Fruit fly (Drosophila melanogaster) whole organism, prepupa: Measurements from ENCODE around the gene PGRP-LA.

ENCODE experiments used
- Blimp-1 ChIP-seq: fragments of 200-800 bp; sonication (Bioruptor generic); optimal IDR thresholded peaks from 3 replicates; lab custom pipeline; 2017; ENCODE audit warnings: missing biosample characterization, missing genetic modification characterization, mild to moderate bottlenecking, moderate library complexity, missing genetic modification reagents
- CG10669 ChIP-seq: fragments of 200-800 bp; sonication (Bioruptor generic); optimal IDR thresholded peaks from 3 replicates; lab custom pipeline; 2018; ENCODE audit warnings: missing biosample characterization, mild to moderate bottlenecking, missing genetic modification characterization, moderate library complexity
- CG11294 ChIP-seq: fragments of 200-800 bp; sonication (Bioruptor generic); IDR thresholded peaks from 2 replicates; pipeline ENCODE4 v1.3.6; 2022; ENCODE audit warnings: missing biosample characterization, missing genetic modification characterization
- CG11762 ChIP-seq: fragments of 200-800 bp; sonication (Bioruptor generic); optimal IDR thresholded peaks from 3 replicates; lab custom pipeline; 2016; ENCODE audit warnings: missing biosample characterization, missing genetic modification characterization; ENCODE audit not compliant: insufficient read depth
- CG11902 ChIP-seq: fragments of 200-800 bp; sonication (Bioruptor generic); optimal IDR thresholded peaks from 3 replicates; lab custom pipeline; 2016; ENCODE audit warnings: missing biosample characterization, missing genetic modification characterization
- CG15336 ChIP-seq: fragments of 200-800 bp; sonication (Bioruptor generic); IDR thresholded peaks from 2 replicates; pipeline ENCODE4 v1.3.6; 2022; ENCODE audit warnings: missing biosample characterization, missing genetic modification characterization
- CG1621 ChIP-seq: fragments of 200-800 bp; sonication (Bioruptor generic); optimal IDR thresholded peaks from 3 replicates; lab custom pipeline; 2018; ENCODE audit warnings: missing biosample characterization, mild to moderate bottlenecking, missing genetic modification characterization
- CG3032 ChIP-seq: fragments of 200-800 bp; optimal IDR thresholded peaks from 2 replicates; lab custom pipeline; 2019; ENCODE audit warnings: missing biosample characterization, mild to moderate bottlenecking, missing genetic modification characterization, moderate library complexity
- CG31627 ChIP-seq: fragments of 200-800 bp; sonication (Bioruptor generic); optimal IDR thresholded peaks from 3 replicates; lab custom pipeline; 2016; ENCODE audit warnings: missing biosample characterization, missing genetic modification characterization
- CG32006 ChIP-seq: fragments of 200-800 bp; sonication (Bioruptor generic); optimal IDR thresholded peaks from 3 replicates; lab custom pipeline; 2017; ENCODE audit warnings: missing biosample characterization, mild to moderate bottlenecking, missing genetic modification characterization
- CG34406 ChIP-seq: fragments of 200-800 bp; sonication (Bioruptor generic); optimal IDR thresholded peaks from 3 replicates; lab custom pipeline; 2016; ENCODE audit warnings: missing biosample characterization, missing genetic modification characterization
- CG3919 ChIP-seq: fragments of 200-800 bp; sonication (Bioruptor generic); optimal IDR thresholded peaks from 3 replicates; lab custom pipeline; 2016; ENCODE audit warnings: missing biosample characterization, missing genetic modification characterization
- CG4318 ChIP-seq: fragments of 200-800 bp; sonication (Bioruptor generic); optimal IDR thresholded peaks from 3 replicates; lab custom pipeline; 2017; ENCODE audit warnings: missing biosample characterization, mild to moderate bottlenecking, missing genetic modification characterization
- CG6163 ChIP-seq: fragments of 200-800 bp; sonication (Bioruptor generic); IDR thresholded peaks from 3 replicates; pipeline ENCODE4 v1.3.6; 2022; ENCODE audit warnings: missing biosample characterization, missing genetic modification characterization
- CG6276 ChIP-seq: fragments of 200-800 bp; sonication (Bioruptor generic); optimal IDR thresholded peaks from 2 replicates; lab custom pipeline; 2017; ENCODE audit warnings: missing biosample characterization, mild to moderate bottlenecking, missing genetic modification characterization
- CG6792 ChIP-seq: fragments of 200-800 bp; sonication (Bioruptor generic); optimal IDR thresholded peaks from 3 replicates; lab custom pipeline; 2016; ENCODE audit warnings: missing biosample characterization, missing genetic modification characterization
- CG6808 ChIP-seq: fragments of 200-800 bp; sonication (Bioruptor generic); optimal IDR thresholded peaks from 3 replicates; lab custom pipeline; 2017; ENCODE audit warnings: missing biosample characterization, missing genetic modification characterization, mild to moderate bottlenecking, moderate library complexity, missing genetic modification reagents
- CG6854 ChIP-seq: fragments of 200-800 bp; sonication (Bioruptor generic); optimal IDR thresholded peaks from 2 replicates; lab custom pipeline; 2017; ENCODE audit warnings: missing biosample characterization, mild to moderate bottlenecking, missing genetic modification characterization
- CG7368 ChIP-seq: fragments of 200-800 bp; sonication (Bioruptor generic); optimal IDR thresholded peaks from 3 replicates; lab custom pipeline; 2016; ENCODE audit warnings: missing biosample characterization, missing genetic modification characterization
- CG8119 ChIP-seq: fragments of 200-800 bp; sonication (Bioruptor generic); IDR thresholded peaks from 3 replicates; pipeline ENCODE4 v1.3.6; 2022; ENCODE audit warnings: missing biosample characterization, missing genetic modification characterization
- CG8319 ChIP-seq: fragments of 200-800 bp; sonication (Bioruptor generic); optimal IDR thresholded peaks from 3 replicates; lab custom pipeline; 2016; ENCODE audit warnings: missing biosample characterization, missing genetic modification characterization
- CG8632 ChIP-seq: fragments of 200-800 bp; sonication (Bioruptor generic); optimal IDR thresholded peaks from 3 replicates; lab custom pipeline; 2016; ENCODE audit warnings: missing biosample characterization, missing genetic modification characterization
- CG9139 ChIP-seq: fragments of 200-800 bp; sonication (Bioruptor generic); optimal IDR thresholded peaks from 3 replicates; lab custom pipeline; 2017; ENCODE audit warnings: missing biosample characterization, mild to moderate bottlenecking, missing genetic modification characterization
- Eip75B ChIP-seq: fragments of 200-800 bp; sonication (Bioruptor generic); optimal IDR thresholded peaks from 3 replicates; lab custom pipeline; 2016; ENCODE audit warnings: missing biosample characterization, missing genetic modification characterization
- Eip78C ChIP-seq: fragments of 200-800 bp; sonication (Bioruptor generic); peaks from one replicate; lab custom pipeline; 2016; ENCODE audit warnings: missing biosample characterization, missing genetic modification characterization
- Eip93F ChIP-seq: fragments of 200-800 bp; sonication (Bioruptor generic); optimal IDR thresholded peaks from 2 replicates; lab custom pipeline; 2016; ENCODE audit warnings: missing biosample characterization, mild to moderate bottlenecking, missing genetic modification characterization
- Ets96B ChIP-seq: fragments of 200-800 bp; optimal IDR thresholded peaks from 2 replicates; lab custom pipeline; 2019; ENCODE audit warnings: missing biosample characterization, mild to moderate bottlenecking, missing genetic modification characterization, moderate library complexity
- Gug ChIP-seq: fragments of 200-800 bp; sonication (Bioruptor generic); IDR thresholded peaks from 2 replicates; pipeline ENCODE4 v1.3.6; 2022; ENCODE audit warnings: missing biosample characterization, missing genetic modification characterization
- Hr39 ChIP-seq: fragments of 200-800 bp; sonication (Bioruptor generic); optimal IDR thresholded peaks from 2 replicates; lab custom pipeline; 2016; ENCODE audit warnings: missing biosample characterization, missing genetic modification characterization
- Hr4 ChIP-seq: fragments of 200-800 bp; sonication (Bioruptor generic); optimal IDR thresholded peaks from 3 replicates; lab custom pipeline; 2016; ENCODE audit warnings: missing biosample characterization, missing genetic modification characterization
- Lpt ChIP-seq: fragments of 200-800 bp; sonication (Bioruptor generic); optimal IDR thresholded peaks from 3 replicates; lab custom pipeline; 2016; ENCODE audit warnings: missing biosample characterization, missing genetic modification characterization
- Met ChIP-seq: fragments of 200-800 bp; sonication (Bioruptor generic); optimal IDR thresholded peaks from 3 replicates; lab custom pipeline; 2016; ENCODE audit warnings: missing biosample characterization, missing genetic modification characterization
- OdsH ChIP-seq: fragments of 200-800 bp; sonication (Bioruptor generic); optimal IDR thresholded peaks from 3 replicates; lab custom pipeline; 2016; ENCODE audit warnings: missing biosample characterization, missing genetic modification characterization
- Sox102F ChIP-seq: fragments of 200-800 bp; sonication (Bioruptor generic); optimal IDR thresholded peaks from 2 replicates; lab custom pipeline; 2016; ENCODE audit warnings: missing biosample characterization, mild to moderate bottlenecking, missing genetic modification characterization
- Sox15 ChIP-seq: fragments of 200-800 bp; sonication (Bioruptor generic); optimal IDR thresholded peaks from 3 replicates; lab custom pipeline; 2016; ENCODE audit warnings: missing biosample characterization, missing genetic modification characterization
- achi ChIP-seq: fragments of 200-800 bp; sonication (Bioruptor generic); optimal IDR thresholded peaks from 3 replicates; lab custom pipeline; 2016; ENCODE audit warnings: missing biosample characterization, missing genetic modification characterization
- acj6 ChIP-seq: fragments of 200-800 bp; sonication (Bioruptor generic); optimal IDR thresholded peaks from 3 replicates; lab custom pipeline; 2016; ENCODE audit warnings: missing biosample characterization, missing genetic modification characterization
- cyc ChIP-seq: fragments of 200-800 bp; sonication (Bioruptor generic); optimal IDR thresholded peaks from 3 replicates; lab custom pipeline; 2016; ENCODE audit warnings: missing biosample characterization, missing genetic modification characterization
- dac ChIP-seq: fragments of 200-800 bp; sonication (Bioruptor generic); optimal IDR thresholded peaks from 2 replicates; lab custom pipeline; 2017; ENCODE audit warnings: missing biosample characterization, mild to moderate bottlenecking, missing genetic modification characterization
- dsx ChIP-seq: fragments of 200-800 bp; optimal IDR thresholded peaks from 3 replicates; lab custom pipeline; 2019; ENCODE audit warnings: missing biosample characterization, mild to moderate bottlenecking, missing genetic modification characterization, moderate library complexity; ENCODE audit not compliant: poor library complexity, severe bottlenecking
- eg ChIP-seq: fragments of 200-800 bp; sonication (Bioruptor generic); IDR thresholded peaks from 3 replicates; pipeline ENCODE4 v1.3.6; 2022; ENCODE audit warnings: missing biosample characterization, missing genetic modification characterization
- esn ChIP-seq: fragments of 200-800 bp; sonication (Bioruptor generic); optimal IDR thresholded peaks from 2 replicates; lab custom pipeline; 2016; ENCODE audit warnings: missing biosample characterization, mild to moderate bottlenecking, missing genetic modification characterization, moderate library complexity
- fd59A ChIP-seq: fragments of 200-800 bp; sonication (Bioruptor generic); optimal IDR thresholded peaks from 2 replicates; lab custom pipeline; 2017; ENCODE audit warnings: missing biosample characterization, mild to moderate bottlenecking, missing genetic modification characterization, missing genetic modification reagents
- fkh ChIP-seq: fragments of 200-800 bp; sonication (Bioruptor generic); optimal IDR thresholded peaks from 3 replicates; lab custom pipeline; 2017; ENCODE audit warnings: missing biosample characterization, mild to moderate bottlenecking, missing genetic modification characterization, moderate library complexity
- lz ChIP-seq: fragments of 200-800 bp; sonication (Bioruptor generic); optimal IDR thresholded peaks from 3 replicates; lab custom pipeline; 2016; ENCODE audit warnings: missing biosample characterization, missing genetic modification characterization
- pdm3 ChIP-seq: fragments of 200-800 bp; sonication (Bioruptor generic); optimal IDR thresholded peaks from 3 replicates; lab custom pipeline; 2016; ENCODE audit warnings: missing biosample characterization, missing genetic modification characterization
- ss ChIP-seq, 2 experiments: fragments of 200-800 bp; sonication (Bioruptor generic); optimal IDR thresholded peaks; 2 replicates in 1 of 2; 3 replicates in 1 of 2; lab custom pipeline; 2017 to 2018; ENCODE audit warnings: mild to moderate bottlenecking in 2 of 2, missing biosample characterization in 2 of 2, missing genetic modification characterization in 2 of 2, moderate library complexity in 1 of 2
- svp ChIP-seq: fragments of 200-800 bp; sonication (Bioruptor generic); peaks from one replicate; lab custom pipeline; 2016; ENCODE audit warnings: missing biosample characterization, missing genetic modification characterization
- topi ChIP-seq: fragments of 200-800 bp; sonication (Bioruptor generic); optimal IDR thresholded peaks from 3 replicates; lab custom pipeline; 2016; ENCODE audit warnings: missing biosample characterization, missing genetic modification characterization

PGRP-LA gene

DNA sequence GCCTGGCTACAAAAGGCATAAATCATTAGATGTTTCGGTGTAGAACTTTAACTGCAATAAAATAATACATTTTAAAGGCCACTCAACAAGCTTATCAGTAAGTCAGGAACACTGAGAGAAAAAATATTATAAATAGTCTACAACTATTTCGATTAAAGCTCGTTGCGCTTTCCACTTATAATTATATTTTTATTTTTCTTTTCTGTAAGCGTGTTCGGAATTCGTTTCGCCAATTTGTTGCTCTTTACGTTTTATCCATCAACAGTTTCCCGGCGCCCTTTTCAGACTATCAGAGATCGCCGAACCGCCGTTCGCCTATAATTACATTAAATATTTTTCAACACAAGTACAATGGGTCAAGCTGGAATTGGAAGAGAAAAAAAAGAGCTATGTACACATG, 4.9 kb downstream of the PGRP-LA start (continued):
- no peak for TF ChIP-seq CG31627
- TF ChIP-seq dac (GFP tag; lab: Kevin White, UChicago): no peak
- TF ChIP-seq CG11902: no peak
- TF ChIP-seq CG11762: peak; percentile 34
- no peak for TF ChIP-seq cyc (GFP tag; lab: Kevin White, UChicago)
- no peak for TF ChIP-seq Hr39 (GFP tag; lab: Kevin White, UChicago)
- no peak for TF ChIP-seq CG6163 (GFP tag; lab: Robert Waterston, UW)
- TF ChIP-seq CG6808 (GFP tag; lab: Kevin White, UChicago): no peak
- TF ChIP-seq CG32006 (GFP tag; lab: Kevin White, UChicago): peak; percentile 18
- TF ChIP-seq Eip75B (GFP tag; lab: Kevin White, UChicago): no peak
- TF ChIP-seq dsx (GFP tag; lab: Kevin White, UChicago): no peak
- peak; percentile 21; the same call in 1 of the 3 replicates for TF ChIP-seq CG8119 (GFP tag; lab: Robert Waterston, UW)
- TF ChIP-seq CG7368: no peak
- no peak for TF ChIP-seq CG8319
- TF ChIP-seq esn (GFP tag; lab: Kevin White, UChicago): no peak
- TF ChIP-seq CG8632 (GFP tag; lab: Kevin White, UChicago): no peak
- no peak for TF ChIP-seq topi (GFP tag; lab: Kevin White, UChicago)
- TF ChIP-seq Ets96B (tag; lab: Kevin White, UChicago): no peak
- TF ChIP-seq CG3919 (GFP tag; lab: Kevin White, UChicago): no peak
- TF ChIP-seq eg (GFP tag; lab: Robert Waterston, UW): no peak
- no peak for TF ChIP-seq CG6854 (GFP tag; lab: Kevin White, UChicago)
- no peak for TF ChIP-seq ss (GFP tag; optimal IDR thresholded peaks at IDR 0.05; lab: Kevin White, UChicago)
- no peak for TF ChIP-seq lz (GFP tag; lab: Kevin White, UChicago)
- peak; percentile 45 for TF ChIP-seq pdm3 (GFP tag; lab: Kevin White, UChicago)
- TF ChIP-seq acj6: peak; percentile 20
- TF ChIP-seq Blimp-1 (GFP tag; lab: Kevin White, UChicago): no peak
- TF ChIP-seq fd59A (GFP tag; lab: Kevin White, UChicago): no peak

DNA sequence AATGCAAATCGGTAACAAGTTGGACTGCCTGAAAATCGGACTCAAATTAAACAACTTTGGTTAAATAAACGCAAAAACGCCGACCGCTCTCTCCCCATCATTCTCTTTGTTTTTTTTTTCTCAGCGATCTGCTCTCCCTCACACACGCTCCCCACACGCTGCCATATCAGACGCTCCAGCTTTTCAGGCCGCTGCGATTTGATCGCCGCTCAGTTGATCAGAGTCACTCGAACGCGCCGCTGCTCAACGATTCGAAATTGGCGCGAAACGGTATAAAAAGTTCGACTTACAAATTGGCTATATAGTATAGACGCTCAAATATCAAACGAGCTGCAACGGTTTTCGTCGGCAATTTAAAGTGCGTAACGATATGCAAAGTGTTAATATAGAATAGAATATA, 6.1 kb downstream of the PGRP-LA start:
- TF ChIP-seq lz (GFP tag; lab: Kevin White, UChicago) (no peak), ss (GFP tag; optimal IDR thresholded peaks at IDR 0.05; lab: Kevin White, UChicago) (no peak), CG1621 (tag; lab: Kevin White, UChicago) (no peak), dac (GFP tag; lab: Kevin White, UChicago) (no peak), CG15336 (GFP tag; lab: Robert Waterston, UW) (no peak), fd59A (GFP tag; lab: Kevin White, UChicago) (no peak), eg (GFP tag; lab: Robert Waterston, UW) (peak; percentile 37; the same call in 1 of the 3 replicates), acj6 (no peak), Ets96B (tag; lab: Kevin White, UChicago) (no peak), CG4318 (GFP tag; lab: Kevin White, UChicago) (no peak), Sox102F (peak; percentile 28), OdsH (no peak), fkh (GFP tag; lab: Kevin White, UChicago) (no peak), CG6163 (GFP tag; lab: Robert Waterston, UW) (peak; percentile 61; the same call in 2 of the 3 replicates), CG10669 (no peak), svp (peak; percentile 78), CG3032 (tag; lab: Kevin White, UChicago) (no peak), CG8119 (GFP tag; lab: Robert Waterston, UW) (no peak), Eip93F (no peak), Lpt (GFP tag; lab: Kevin White, UChicago) (no peak), Gug (GFP tag; lab: Robert Waterston, UW) (no peak), CG11294 (GFP tag; lab: Robert Waterston, UW) (no peak), CG9139 (GFP tag; lab: Kevin White, UChicago) (peak; percentile 9), Eip78C (GFP tag; lab: Kevin White, UChicago) (peak; percentile 60), Met (GFP tag; lab: Kevin White, UChicago) (no peak), CG11902 (no peak), CG34406 (GFP tag; lab: Kevin White, UChicago) (no peak), CG6854 (GFP tag; lab: Kevin White, UChicago) (peak; percentile 51), Hr39 (GFP tag; lab: Kevin White, UChicago) (no peak), achi (GFP tag; lab: Kevin White, UChicago) (peak; percentile 0), CG6792 (GFP tag; lab: Kevin White, UChicago) (no peak), cyc (GFP tag; lab: Kevin White, UChicago) (no peak), dsx (GFP tag; lab: Kevin White, UChicago) (no peak), Hr4 (GFP tag; lab: Kevin White, UChicago) (no peak), CG6276 (peak; percentile 6), Sox15 (GFP tag; lab: Kevin White, UChicago) (no peak), CG6808 (GFP tag; lab: Kevin White, UChicago) (no peak)
